Fruit fly (Drosophila melanogaster): ENCODE data around the gene Cpr11B.

DNA sequence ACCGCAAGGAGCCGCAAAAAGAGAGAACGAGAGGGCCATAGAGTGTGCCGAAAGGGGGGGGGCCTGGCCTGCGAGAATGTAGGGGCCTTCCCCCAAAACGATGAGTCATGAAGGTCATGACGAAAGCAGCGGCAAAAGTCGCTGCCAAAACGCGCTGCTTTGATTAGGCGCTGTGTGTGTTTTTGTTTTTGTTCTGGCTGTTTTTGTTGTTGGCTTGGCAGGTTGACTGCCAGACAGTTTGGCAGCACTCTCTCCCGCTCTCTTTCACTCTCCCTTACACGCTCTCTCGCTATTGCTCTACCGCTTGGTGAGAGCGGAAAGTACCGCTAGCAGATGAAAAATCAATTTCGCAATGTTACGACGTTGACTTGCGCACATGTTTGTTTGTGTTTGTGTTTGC is 6.8 kb upstream of the Cpr11B start:
- no peak for TF ChIP-seq Hr96 (GFP tag; optimal IDR thresholded peaks at IDR 0.05)
- TF ChIP-seq Crg-1 (GFP tag; optimal IDR thresholded peaks at IDR 0.05), result no peak
- no peak for TF ChIP-seq ovo (GFP tag; optimal IDR thresholded peaks at IDR 0.05)
- TF ChIP-seq CG11617 (GFP tag; optimal IDR thresholded peaks at IDR 0.05), result no peak
- TF ChIP-seq toe (GFP tag; optimal IDR thresholded peaks at IDR 0.05), result no peak
- TF ChIP-seq pad (GFP tag; optimal IDR thresholded peaks at IDR 0.05), result no peak
- TF ChIP-seq cic (GFP tag; optimal IDR thresholded peaks at IDR 0.05), result no peak
- TF ChIP-seq CG14711 (tag; optimal IDR thresholded peaks at IDR 0.05), result no peak
- no peak for TF ChIP-seq CG5204 (GFP tag; optimal IDR thresholded peaks at IDR 0.05)

All from whole organism, adult.